Fruit fly (Drosophila melanogaster) whole organism, embryonic: ENCODE results near the gene raptor.

Source experiments
- CG1024 ChIP-seq: fragments of 200-800 bp; sonication (Bioruptor generic); IDR thresholded peaks from 2 replicates; pipeline ENCODE4 v1.3.6; 2022; ENCODE audit warnings: missing biosample characterization, missing genetic modification characterization
- CG11504 ChIP-seq: fragments of 200-800 bp; sonication (Bioruptor generic); optimal IDR thresholded peaks from 3 replicates; lab custom pipeline; 2019; ENCODE audit warnings: missing biosample characterization, mild to moderate bottlenecking, missing genetic modification characterization, moderate library complexity
- CG12769 ChIP-seq: fragments of 200-800 bp; sonication (Bioruptor generic); optimal IDR thresholded peaks from 2 replicates; lab custom pipeline; 2019; ENCODE audit warnings: missing biosample characterization, mild to moderate bottlenecking, missing genetic modification characterization, moderate library complexity
- CG13287 ChIP-seq: fragments of 200-800 bp; sonication (Bioruptor generic); IDR thresholded peaks from 2 replicates; pipeline ENCODE4 v1.3.6; 2022; ENCODE audit warnings: missing biosample characterization, missing genetic modification characterization; ENCODE audit not compliant: partially characterized antibody
- CG15514 ChIP-seq: fragments of 200-800 bp; sonication (Bioruptor generic); optimal IDR thresholded peaks from 3 replicates; lab custom pipeline; 2017; ENCODE audit warnings: missing biosample characterization, missing genetic modification characterization, mild to moderate bottlenecking, moderate library complexity, missing genetic modification reagents
- CG15601 ChIP-seq: fragments of 200-800 bp; sonication (Bioruptor generic); optimal IDR thresholded peaks from 3 replicates; lab custom pipeline; 2019; ENCODE audit warnings: missing biosample characterization, mild to moderate bottlenecking, missing genetic modification characterization, moderate library complexity
- CG30403 ChIP-seq: fragments of 200-800 bp; sonication (Bioruptor generic); optimal IDR thresholded peaks from 3 replicates; lab custom pipeline; 2016; ENCODE audit warnings: missing biosample characterization, missing genetic modification characterization
- CG34224 ChIP-seq: fragments of 200-800 bp; sonication (Bioruptor generic); IDR thresholded peaks from 3 replicates; pipeline ENCODE4 v1.3.6; 2022; ENCODE audit warnings: missing biosample characterization, missing genetic modification characterization; ENCODE audit not compliant: partially characterized antibody
- CG6654 ChIP-seq: fragments of 200-800 bp; sonication (Bioruptor generic); optimal IDR thresholded peaks from 2 replicates; lab custom pipeline; 2017; ENCODE audit warnings: missing biosample characterization, mild to moderate bottlenecking, missing genetic modification characterization
- CG6791 ChIP-seq: fragments of 200-800 bp; sonication (Bioruptor generic); IDR thresholded peaks from 3 replicates; pipeline ENCODE4 v1.3.6; 2022; ENCODE audit warnings: missing biosample characterization, missing genetic modification characterization; ENCODE audit not compliant: partially characterized antibody
- CG8290 ChIP-seq, 3 experiments: fragments of 200-800 bp; sonication (Bioruptor generic); optimal IDR thresholded peaks; 2 replicates each; lab custom pipeline; 2016 to 2019; ENCODE audit warnings: missing biosample characterization in 3 of 3, missing genetic modification characterization in 3 of 3, mild to moderate bottlenecking in 2 of 3, moderate library complexity in 1 of 3
- CTCF ChIP-seq: fragments of 200-800 bp; sonication (Bioruptor generic); optimal IDR thresholded peaks from 2 replicates; lab custom pipeline; 2017; ENCODE audit warnings: missing biosample characterization, mild to moderate bottlenecking, missing genetic modification characterization, moderate library complexity
- Doc3 ChIP-seq: fragments of 200-800 bp; sonication (Bioruptor generic); IDR thresholded peaks from 3 replicates; pipeline ENCODE4 v1.3.6; 2022; ENCODE audit warnings: missing biosample characterization, missing genetic modification characterization; ENCODE audit not compliant: partially characterized antibody
- Dp ChIP-seq: fragments of 200-800 bp; sonication (Bioruptor generic); optimal IDR thresholded peaks from 2 replicates; lab custom pipeline; 2018; ENCODE audit warnings: missing biosample characterization, mild to moderate bottlenecking, missing genetic modification characterization, moderate library complexity
- Drgx ChIP-seq: fragments of 200-800 bp; sonication (Bioruptor generic); IDR thresholded peaks from 2 replicates; pipeline ENCODE4 v1.3.6; 2022; ENCODE audit warnings: missing biosample characterization, missing genetic modification characterization
- E2f2 ChIP-seq: fragments of 200-800 bp; sonication (Bioruptor generic); IDR thresholded peaks from 2 replicates; pipeline ENCODE4 v1.3.6; 2022; ENCODE audit warnings: missing biosample characterization, missing genetic modification characterization
- Fer1 ChIP-seq: fragments of 200-800 bp; sonication (Bioruptor generic); optimal IDR thresholded peaks from 2 replicates; lab custom pipeline; 2017; ENCODE audit warnings: missing biosample characterization, mild to moderate bottlenecking, missing genetic modification characterization
- Hmr ChIP-seq: fragments of 200-800 bp; sonication (Bioruptor generic); optimal IDR thresholded peaks from 3 replicates; lab custom pipeline; 2017; ENCODE audit warnings: mild to moderate bottlenecking, missing biosample characterization, missing genetic modification reagents, missing genetic modification characterization
- Hr51 ChIP-seq, 2 experiments: fragments of 200-800 bp; sonication (Bioruptor generic); optimal IDR thresholded peaks; 2 replicates in 1 of 2; 3 replicates in 1 of 2; lab custom pipeline; 2016 to 2018; ENCODE audit warnings: missing biosample characterization in 2 of 2, missing genetic modification characterization in 2 of 2, mild to moderate bottlenecking in 1 of 2, moderate library complexity in 1 of 2
- Jarid2 ChIP-seq: fragments of 200-800 bp; sonication (Bioruptor generic); optimal IDR thresholded peaks from 3 replicates; lab custom pipeline; 2017; ENCODE audit warnings: mild to moderate bottlenecking, missing biosample characterization, missing genetic modification reagents, missing genetic modification characterization
- Lhr ChIP-seq: fragments of 200-800 bp; sonication (Bioruptor generic); optimal IDR thresholded peaks from 3 replicates; lab custom pipeline; 2017; ENCODE audit warnings: mild to moderate bottlenecking, missing biosample characterization, missing genetic modification reagents, missing genetic modification characterization
- Max ChIP-seq: fragments of 200-800 bp; sonication (Bioruptor generic); optimal IDR thresholded peaks from 2 replicates; lab custom pipeline; 2016; ENCODE audit warnings: missing biosample characterization, mild to moderate bottlenecking, missing genetic modification characterization
- Ravus ChIP-seq: fragments of 200-800 bp; sonication (Bioruptor generic); IDR thresholded peaks from 2 replicates; pipeline ENCODE4 v1.3.6; 2022; ENCODE audit warnings: missing biosample characterization, missing genetic modification characterization
- Scr ChIP-seq: fragments of 200-800 bp; sonication (Bioruptor generic); IDR thresholded peaks from 2 replicates; pipeline ENCODE4 v1.3.6; 2022; ENCODE audit warnings: missing biosample characterization, missing genetic modification characterization; ENCODE audit not compliant: partially characterized antibody
- TFAM ChIP-seq: fragments of 200-800 bp; sonication (Bioruptor generic); optimal IDR thresholded peaks from 2 replicates; lab custom pipeline; 2017; ENCODE audit warnings: missing biosample characterization, missing genetic modification characterization, inconsistent platforms
- Trl ChIP-seq, 3 experiments: fragments of >200 bp in 2 of 3; fragments of 200-800 bp in 1 of 3; sonication (Bioruptor generic) in 1 of 3; optimal IDR thresholded peaks; 2 replicates in 1 of 3; 3 replicates in 2 of 3; lab custom pipeline; 2016 to 2017; ENCODE audit warnings: missing biosample characterization in 1 of 3, missing genetic modification characterization in 1 of 3
- Xbp1 ChIP-seq: fragments of 200-800 bp; sonication (Bioruptor generic); optimal IDR thresholded peaks from 3 replicates; lab custom pipeline; 2016; ENCODE audit warnings: missing biosample characterization, mild to moderate bottlenecking, missing genetic modification characterization
- ash1 ChIP-seq: fragments of 200-800 bp; sonication (Bioruptor generic); optimal IDR thresholded peaks from 2 replicates; lab custom pipeline; 2018; ENCODE audit warnings: missing biosample characterization, mild to moderate bottlenecking, missing genetic modification characterization
- chinmo ChIP-seq: fragments of 200-800 bp; sonication (Bioruptor generic); IDR thresholded peaks from 4 replicates; pipeline ENCODE4 v1.3.6; 2022; ENCODE audit warnings: missing biosample characterization, missing genetic modification characterization; ENCODE audit not compliant: partially characterized antibody
- croc ChIP-seq: fragments of 200-800 bp; sonication (Bioruptor generic); conservative IDR thresholded peaks from 3 replicates; pipeline ENCODE4 v1.3.6; 2022; ENCODE audit warnings: missing biosample characterization, missing genetic modification characterization
- dimm ChIP-seq: fragments of 200-800 bp; sonication (Bioruptor generic); IDR thresholded peaks from 2 replicates; pipeline ENCODE4 v1.3.6; 2022; ENCODE audit warnings: missing biosample characterization, missing genetic modification characterization
- ems ChIP-seq: fragments of 200-800 bp; sonication (Bioruptor generic); optimal IDR thresholded peaks from 3 replicates; lab custom pipeline; 2016; ENCODE audit warnings: missing biosample characterization, missing genetic modification characterization
- ewg ChIP-seq: fragments of 200-800 bp; sonication (Bioruptor generic); optimal IDR thresholded peaks from 3 replicates; lab custom pipeline; 2017; ENCODE audit warnings: mild to moderate bottlenecking, missing biosample characterization, missing genetic modification reagents, missing genetic modification characterization
- exex ChIP-seq: fragments of 200-800 bp; sonication (Bioruptor generic); optimal IDR thresholded peaks from 4 replicates; lab custom pipeline; 2018; ENCODE audit warnings: missing biosample characterization, mild to moderate bottlenecking, missing genetic modification characterization, moderate library complexity
- gfzf ChIP-seq: fragments of 200-800 bp; sonication (Bioruptor generic); optimal IDR thresholded peaks from 2 replicates; lab custom pipeline; 2016; ENCODE audit warnings: missing biosample characterization, mild to moderate bottlenecking, missing genetic modification characterization, moderate library complexity
- lab ChIP-seq: fragments of 200-800 bp; sonication (Bioruptor generic); optimal IDR thresholded peaks from 3 replicates; lab custom pipeline; 2017; ENCODE audit warnings: missing biosample characterization, missing genetic modification characterization, mild to moderate bottlenecking, moderate library complexity, missing genetic modification reagents
- nerfin-2 ChIP-seq: fragments of 200-800 bp; sonication (Bioruptor generic); IDR thresholded peaks from 2 replicates; pipeline ENCODE4 v1.3.6; 2022; ENCODE audit warnings: missing biosample characterization, missing genetic modification characterization; ENCODE audit not compliant: partially characterized antibody
- pzg ChIP-seq: fragments of 200-800 bp; sonication (Bioruptor generic); optimal IDR thresholded peaks from 3 replicates; lab custom pipeline; 2018; ENCODE audit warnings: missing biosample characterization, mild to moderate bottlenecking, missing genetic modification characterization, moderate library complexity
- repo ChIP-seq: fragments of 200-800 bp; sonication (Bioruptor generic); optimal IDR thresholded peaks from 2 replicates; lab custom pipeline; 2016; ENCODE audit warnings: missing biosample characterization, missing genetic modification characterization
- run ChIP-seq: fragments of 200-800 bp; sonication (Bioruptor generic); optimal IDR thresholded peaks from 3 replicates; lab custom pipeline; 2018; ENCODE audit warnings: missing biosample characterization, mild to moderate bottlenecking, missing genetic modification characterization
- sens ChIP-seq: fragments of 200-800 bp; sonication (Bioruptor generic); peaks from one replicate; lab custom pipeline; 2016; ENCODE audit warnings: missing biosample characterization, missing genetic modification characterization
- sens-2 ChIP-seq: fragments of 200-800 bp; sonication (Bioruptor generic); IDR thresholded peaks from 2 replicates; pipeline ENCODE4 v1.3.6; 2022; ENCODE audit warnings: missing biosample characterization, missing genetic modification characterization
- shn ChIP-seq: fragments of 200-800 bp; sonication (Bioruptor generic); optimal IDR thresholded peaks from 3 replicates; lab custom pipeline; 2016; ENCODE audit warnings: missing biosample characterization, missing genetic modification characterization
- sqz ChIP-seq: fragments of 200-800 bp; sonication (Bioruptor generic); optimal IDR thresholded peaks from 3 replicates; lab custom pipeline; 2018; ENCODE audit warnings: missing biosample characterization, mild to moderate bottlenecking, missing genetic modification characterization
- stwl ChIP-seq: fragments of 200-800 bp; sonication (Bioruptor generic); optimal IDR thresholded peaks from 3 replicates; lab custom pipeline; 2018; ENCODE audit warnings: missing biosample characterization, mild to moderate bottlenecking, missing genetic modification characterization, moderate library complexity
- unc-4 ChIP-seq: fragments of 200-800 bp; sonication (Bioruptor generic); IDR thresholded peaks from 2 replicates; pipeline ENCODE4 v1.3.6; 2022; ENCODE audit warnings: missing biosample characterization, missing genetic modification characterization; ENCODE audit not compliant: partially characterized antibody
- usp ChIP-seq: fragments of >200 bp; optimal IDR thresholded peaks from 2 replicates; lab custom pipeline; 2017; ENCODE audit warnings: missing biosample characterization, missing genetic modification characterization

raptor gene

dm6 chrX:6050282-6050934, 39.6 kb downstream of the raptor start, which contains the start of gene CG5921:
CG5921 (plus strand) TSS chrX:6050828.
- TF ChIP-seq Dp (GFP tag; lab: Kevin White, UChicago) (peak; percentile 43), TFAM (GFP tag; lab: Kevin White, UChicago) (no peak), run (tag; lab: Kevin White, UChicago) (no peak), CG6791 (peak; percentile 27; the same call in 1 of the 3 replicates), ems (GFP tag; lab: Kevin White, UChicago) (peak; percentile 2), CG15514 (GFP tag; lab: Kevin White, UChicago) (peak; percentile 5), shn (no peak), sqz (GFP tag; lab: Kevin White, UChicago) (peak; percentile 54), Ravus (GFP tag; lab: Robert Waterston, UW) (no peak), Lhr (GFP tag; lab: Kevin White, UChicago) (peak; percentile 38), Scr (GFP tag; lab: Robert Waterston, UW) (0 out of 2 replicates have a peak, but pooled peaks have one; percentile 9), Xbp1 (GFP tag; lab: Kevin White, UChicago) (peak; percentile 1), ewg (peak; percentile 50), unc-4 (0 out of 2 replicates have a peak, but pooled peaks have one; percentile 15), stwl (tag; lab: Kevin White, UChicago) (peak; percentile 82), ash1 (GFP tag; lab: Kevin White, UChicago) (no peak), CG13287 (GFP tag; lab: Robert Waterston, UW) (peak; percentile 33; the same call in 1 of the 2 replicates), Doc3 (GFP tag; lab: Robert Waterston, UW) (0 out of 3 replicates have a peak, but pooled peaks have one; percentile 38), usp (no peak), chinmo (GFP tag; lab: Robert Waterston, UW) (0 out of 4 replicates have a peak, but pooled peaks have one; percentile 33), pzg (GFP tag; lab: Kevin White, UChicago) (peak; percentile 5), nerfin-2 (GFP tag; lab: Robert Waterston, UW) (no peak), Jarid2 (GFP tag; lab: Kevin White, UChicago) (peak; percentile 22), E2f2 (peak; percentile 60), CG8290 (GFP tag; optimal IDR thresholded peaks at IDR 0.05; lab: Kevin White, UChicago) (peak; percentile 88), CG8290 (tag; optimal IDR thresholded peaks at IDR 0.05; lab: Kevin White, UChicago) (peak in 1 of 2 experiments; percentile 50), CG15601 (tag; lab: Kevin White, UChicago) (peak; percentile 2), CG11504 (tag; lab: Kevin White, UChicago) (peak; percentile 30), sens-2 (GFP tag; lab: Robert Waterston, UW) (no peak), Hmr (GFP tag; lab: Kevin White, UChicago) (peak; percentile 22), sens (GFP tag; lab: Kevin White, UChicago) (peak; percentile 30), Hr51 (GFP tag; optimal IDR thresholded peaks at IDR 0.05; lab: Kevin White, UChicago) (peak in 1 of 2 experiments; percentile 16), Drgx (GFP tag; lab: Robert Waterston, UW) (0 out of 2 replicates have a peak, but pooled peaks have one; percentile 21), gfzf (GFP tag; lab: Kevin White, UChicago) (peak; percentile 52), CTCF (GFP tag; lab: Kevin White, UChicago) (peak; percentile 21)

dm6 chrX:6039431-6040016, 50.5 kb downstream of the raptor start, which contains the start of gene CG5937:
CG5937 (plus strand) TSS chrX:6040005.
- TF ChIP-seq CG1024 (GFP tag; lab: Robert Waterston, UW) (no peak), croc (GFP tag; lab: Robert Waterston, UW) (no peak), exex (tag; lab: Kevin White, UChicago) (no peak), CG11504 (tag; lab: Kevin White, UChicago) (peak; percentile 47), repo (GFP tag; lab: Kevin White, UChicago) (no peak), CG6654 (GFP tag; lab: Kevin White, UChicago) (no peak), Max (GFP tag; lab: Kevin White, UChicago) (no peak), CG12769 (tag; lab: Kevin White, UChicago) (no peak), Fer1 (peak; percentile 4), dimm (GFP tag; lab: Robert Waterston, UW) (no peak), CG30403 (GFP tag; lab: Kevin White, UChicago) (peak; percentile 14), Trl (optimal IDR thresholded peaks at IDR 0.05; lab: Kevin White, UChicago) (no peak), Trl (GFP tag; optimal IDR thresholded peaks at IDR 0.05; lab: Kevin White, UChicago) (no peak), CG34224 (GFP tag; lab: Robert Waterston, UW) (no peak), lab (GFP tag; lab: Kevin White, UChicago) (peak; percentile 43)
